Worm (Caenorhabditis elegans) whole organism, L1 larva: ENCODE results near the gene anoh-2.

ENCODE experiments used
- C04F5.9 ChIP-seq: sonication (generic microtip); optimal IDR thresholded peaks from 2 replicates; lab custom pipeline; 2016; ENCODE audit warnings: missing genetic modification characterization, missing compliant biosample characterization
- C16A3.4 ChIP-seq: fragments of 150-350 bp; optimal IDR thresholded peaks from 2 replicates; lab custom pipeline; 2014; ENCODE audit warnings: missing biosample characterization, missing genetic modification characterization
- C34B4.2 ChIP-seq: sonication (generic microtip); optimal IDR thresholded peaks from 2 replicates; lab custom pipeline; 2017; ENCODE audit warnings: mild to moderate bottlenecking, missing genetic modification characterization, missing compliant biosample characterization
- aha-1 ChIP-seq: fragments of 150-350 bp; optimal IDR thresholded peaks from 2 replicates; lab custom pipeline; 2014; ENCODE audit warnings: missing biosample characterization, missing genetic modification characterization
- aly-2 ChIP-seq: fragments of 150-350 bp; optimal IDR thresholded peaks from 2 replicates; lab custom pipeline; 2014; ENCODE audit warnings: missing biosample characterization, missing genetic modification characterization
- ceh-63 ChIP-seq: fragments of 200-800 bp; sonication (Bioruptor generic); optimal IDR thresholded peaks from 2 replicates; lab custom pipeline; 2018; ENCODE audit warnings: mild to moderate bottlenecking, missing genetic modification characterization, missing compliant biosample characterization
- ceh-90 ChIP-seq: sonication (generic microtip); optimal IDR thresholded peaks from 2 replicates; lab custom pipeline; 2016; ENCODE audit warnings: missing genetic modification characterization, missing compliant biosample characterization
- efl-1 ChIP-seq, 4 experiments: fragments of 150-350 bp; optimal IDR thresholded peaks in 3 of 4; peaks in 1 of 4; 1 replicate in 1 of 4; 2 replicates in 3 of 4; lab custom pipeline; 2014; ENCODE audit warnings: missing biosample characterization in 2 of 4, missing genetic modification characterization in 2 of 4, missing genetic modification reagents in 2 of 4
- egl-13 ChIP-seq: sonication (generic microtip); optimal IDR thresholded peaks from 2 replicates; lab custom pipeline; 2016; ENCODE audit warnings: missing genotype, missing genetic modification reagents, missing genetic modification characterization, missing compliant biosample characterization
- elt-3 ChIP-seq, 6 experiments: fragments of 150-350 bp in 1 of 6; sonication (generic microtip); optimal IDR thresholded peaks; 2 replicates each; lab custom pipeline; 2017 to 2018; ENCODE audit warnings: missing biosample characterization in 6 of 6, missing genetic modification characterization in 6 of 6, inconsistent platforms in 1 of 6
- fkh-4 ChIP-seq: sonication (generic microtip); optimal IDR thresholded peaks from 2 replicates; lab custom pipeline; 2016; ENCODE audit warnings: missing compliant biosample characterization, missing genetic modification characterization, borderline replicate concordance
- grh-1 ChIP-seq: fragments of 200-800 bp; sonication (Bioruptor generic); IDR thresholded peaks from 2 replicates; pipeline ENCODE4 v1.3.6; 2022; ENCODE audit warnings: missing genetic modification reagents, missing genetic modification characterization, missing compliant biosample characterization
- irx-1 ChIP-seq: sonication (generic microtip); optimal IDR thresholded peaks from 2 replicates; lab custom pipeline; 2016; ENCODE audit warnings: missing genetic modification characterization, missing compliant biosample characterization
- jun-1 ChIP-seq: fragments of 150-350 bp; optimal IDR thresholded peaks from 2 replicates; lab custom pipeline; 2014; ENCODE audit warnings: missing biosample characterization, missing genetic modification reagents, missing genetic modification characterization
- lin-14 ChIP-seq: fragments of 200-800 bp; sonication (Bioruptor generic); optimal IDR thresholded peaks from 2 replicates; lab custom pipeline; 2018; ENCODE audit warnings: mild to moderate bottlenecking, missing genetic modification characterization, moderate library complexity, missing compliant biosample characterization
- lin-15B ChIP-seq: fragments of 150-350 bp; sonication (generic microtip); optimal IDR thresholded peaks from 3 replicates; lab custom pipeline; 2014; ENCODE audit warnings: missing biosample characterization, missing genetic modification characterization
- lin-39 ChIP-seq: fragments of 150-350 bp; optimal IDR thresholded peaks from 2 replicates; lab custom pipeline; 2014; ENCODE audit warnings: missing biosample characterization, missing genetic modification reagents, missing genetic modification characterization
- lir-3 ChIP-seq: sonication (generic microtip); optimal IDR thresholded peaks from 2 replicates; lab custom pipeline; 2016; ENCODE audit warnings: mild to moderate bottlenecking, missing genetic modification characterization, moderate library complexity, missing compliant biosample characterization; ENCODE audit not compliant: poor library complexity
- lsy-2 ChIP-seq, 2 experiments: fragments of 150-350 bp; optimal IDR thresholded peaks; 2 replicates each; lab custom pipeline; 2014; ENCODE audit warnings: missing biosample characterization in 2 of 2, missing genetic modification characterization in 2 of 2
- mab-9 ChIP-seq: fragments of 200-800 bp; sonication (Bioruptor generic); IDR thresholded peaks from 2 replicates; pipeline ENCODE4 v1.3.6; 2022; ENCODE audit warnings: missing genetic modification reagents, missing genetic modification characterization, missing compliant biosample characterization
- mdl-1 ChIP-seq, 2 experiments: fragments of 150-350 bp; optimal IDR thresholded peaks; 2 replicates each; lab custom pipeline; 2014 to 2017; ENCODE audit warnings: missing biosample characterization in 2 of 2, missing genetic modification characterization in 2 of 2, inconsistent platforms in 1 of 2
- mef-2 ChIP-seq: fragments of 150-350 bp; optimal IDR thresholded peaks from 2 replicates; lab custom pipeline; 2014; ENCODE audit warnings: missing biosample characterization, missing genetic modification characterization
- mep-1 ChIP-seq: fragments of 150-350 bp; optimal IDR thresholded peaks from 2 replicates; lab custom pipeline; 2014; ENCODE audit warnings: missing biosample characterization, missing genetic modification characterization
- nhr-11 ChIP-seq: fragments of 150-350 bp; optimal IDR thresholded peaks from 2 replicates; lab custom pipeline; 2014; ENCODE audit warnings: missing biosample characterization, missing genetic modification characterization
- nhr-20 ChIP-seq: sonication (generic microtip); optimal IDR thresholded peaks from 2 replicates; lab custom pipeline; 2016; ENCODE audit warnings: mild to moderate bottlenecking, missing genetic modification characterization, missing compliant biosample characterization
- nhr-28 ChIP-seq: fragments of 150-350 bp; optimal IDR thresholded peaks from 2 replicates; lab custom pipeline; 2014; ENCODE audit warnings: missing biosample characterization, missing genetic modification characterization
- nhr-85 ChIP-seq: sonication (generic microtip); peaks from one replicate; lab custom pipeline; 2016; ENCODE audit warnings: missing genetic modification characterization, inconsistent platforms, missing compliant biosample characterization
- nhr-90 ChIP-seq: sonication (generic microtip); optimal IDR thresholded peaks from 2 replicates; lab custom pipeline; 2016; ENCODE audit warnings: mild to moderate bottlenecking, missing genetic modification characterization, missing compliant biosample characterization; ENCODE audit not compliant: poor library complexity
- pag-3 ChIP-seq: sonication (generic microtip); optimal IDR thresholded peaks from 2 replicates; lab custom pipeline; 2017; ENCODE audit warnings: missing genetic modification characterization, mild to moderate bottlenecking, missing compliant biosample characterization, antibody characterized with exemption, borderline replicate concordance; ENCODE audit not compliant: insufficient read depth
- rnt-1 ChIP-seq: sonication (generic microtip); optimal IDR thresholded peaks from 2 replicates; lab custom pipeline; 2016; ENCODE audit warnings: mild to moderate bottlenecking, missing genetic modification characterization, moderate library complexity, missing compliant biosample characterization
- snu-23 ChIP-seq: sonication (generic microtip); optimal IDR thresholded peaks from 2 replicates; lab custom pipeline; 2016; ENCODE audit warnings: missing genetic modification characterization, missing compliant biosample characterization
- sptf-1 ChIP-seq: fragments of 150-350 bp; optimal IDR thresholded peaks from 2 replicates; lab custom pipeline; 2014; ENCODE audit warnings: missing biosample characterization, missing genetic modification characterization
- swsn-7 ChIP-seq: sonication (generic microtip); optimal IDR thresholded peaks from 2 replicates; lab custom pipeline; 2016; ENCODE audit warnings: missing genetic modification characterization, missing compliant biosample characterization
- tbx-2 ChIP-seq: sonication (generic microtip); optimal IDR thresholded peaks from 2 replicates; lab custom pipeline; 2016; ENCODE audit warnings: missing genetic modification characterization, missing compliant biosample characterization
- unc-130 ChIP-seq: fragments of 150-350 bp; optimal IDR thresholded peaks from 2 replicates; lab custom pipeline; 2017; ENCODE audit warnings: missing biosample characterization, missing genetic modification characterization, inconsistent platforms
- unc-30 ChIP-seq: sonication (generic microtip); optimal IDR thresholded peaks from 2 replicates; lab custom pipeline; 2017; ENCODE audit warnings: missing biosample characterization, missing genetic modification characterization
- unc-86 ChIP-seq: sonication (generic microtip); optimal IDR thresholded peaks from 2 replicates; lab custom pipeline; 2016; ENCODE audit warnings: missing genetic modification characterization, missing compliant biosample characterization
- vab-15 ChIP-seq: sonication (generic microtip); optimal IDR thresholded peaks from 2 replicates; lab custom pipeline; 2017; ENCODE audit warnings: missing genotype, mild to moderate bottlenecking, missing genetic modification characterization, missing compliant biosample characterization
- xbp-1 ChIP-seq: sonication (generic microtip); optimal IDR thresholded peaks from 2 replicates; lab custom pipeline; 2016; ENCODE audit warnings: missing genetic modification characterization, missing compliant biosample characterization
- ztf-11 ChIP-seq, 2 experiments: sonication (generic microtip); optimal IDR thresholded peaks; 2 replicates each; lab custom pipeline; 2016 to 2017; ENCODE audit warnings: missing genetic modification characterization in 2 of 2, missing biosample characterization in 1 of 2, missing compliant biosample characterization in 1 of 2
- ztf-4 ChIP-seq: fragments of 150-350 bp; optimal IDR thresholded peaks from 2 replicates; lab custom pipeline; 2014; ENCODE audit warnings: missing biosample characterization, missing genetic modification characterization

Gene anoh-2

ce11 chrIV:14675789-14676188 lies 17.7 kb downstream of the anoh-2 start (continued):
- TF ChIP-seq ztf-4 (tag; lab: Kevin White, UChicago) (no peak), tbx-2 (tag; lab: Kevin White, UChicago) (peak; percentile 3), jun-1 (tag; lab: Kevin White, UChicago) (no peak), pag-3 (no peak), mab-9 (GFP tag; lab: Robert Waterston, UW) (no peak), unc-130 (no peak), ceh-90 (tag; lab: Kevin White, UChicago) (no peak), sptf-1 (tag; lab: Kevin White, UChicago) (no peak), lin-15B (tag; lab: Kevin White, UChicago) (no peak), unc-30 (no peak), mep-1 (tag; lab: Kevin White, UChicago) (peak; percentile 77), lin-39 (tag; lab: Kevin White, UChicago) (no peak), C04F5.9 (tag; lab: Kevin White, UChicago) (no peak), nhr-20 (tag; lab: Kevin White, UChicago) (peak; percentile 55), aly-2 (tag; lab: Kevin White, UChicago) (no peak), aha-1 (tag; lab: Kevin White, UChicago) (no peak), nhr-85 (tag; lab: Kevin White, UChicago) (peak; percentile 95), rnt-1 (no peak), nhr-11 (no peak), unc-86 (tag; lab: Kevin White, UChicago) (no peak), xbp-1 (tag; lab: Kevin White, UChicago) (peak; percentile 14), elt-3 (tag; optimal IDR thresholded peaks at IDR 0.05; lab: Kevin White, UChicago) (peak in 1 of 6 experiments; percentile 45), mef-2 (no peak), ceh-63 (no peak), snu-23 (GFP tag; lab: Kevin White, UChicago) (peak; percentile 75), fkh-4 (tag; lab: Kevin White, UChicago) (no peak), mdl-1 (tag; optimal IDR thresholded peaks at IDR 0.05; lab: Kevin White, UChicago) (no peak), C34B4.2 (tag; lab: Kevin White, UChicago) (no peak), grh-1 (0 out of 2 replicates have a peak, but pooled peaks have one; percentile 38), lir-3 (tag; lab: Kevin White, UChicago) (no peak), egl-13 (tag; lab: Kevin White, UChicago) (no peak), lin-14 (GFP tag; lab: Kevin White, UChicago) (no peak), ztf-11 (tag; optimal IDR thresholded peaks at IDR 0.05; lab: Kevin White, UChicago) (no peak), irx-1 (tag; lab: Kevin White, UChicago) (no peak), nhr-90 (peak; percentile 30), lsy-2 (tag; optimal IDR thresholded peaks at IDR 0.05; lab: Kevin White, UChicago) (peak; percentile 20 to 44), nhr-28 (no peak), swsn-7 (tag; lab: Kevin White, UChicago) (no peak), efl-1 (optimal IDR thresholded peaks at IDR 0.05; lab: Kevin White, UChicago) (peak in 1 of 2 experiments; percentile 26), efl-1 (GFP tag; optimal IDR thresholded peaks at IDR 0.05 in 1 of 2; lab: Kevin White, UChicago) (peak in 1 of 2 experiments; percentile 63), C16A3.4 (tag; lab: Kevin White, UChicago) (no peak)

ce11 chrIV:14677095-14677633 lies 19.1 kb downstream of the anoh-2 start, which contains the start of gene Y57G11C.31:
Gene Y57G11C.31, plus strand, starts transcription at chrIV:14677370.
- peak; percentile 66 for TF ChIP-seq nhr-85 (tag; lab: Kevin White, UChicago)
- TF ChIP-seq elt-3 (tag; optimal IDR thresholded peaks at IDR 0.05; lab: Kevin White, UChicago): peak in 2 of 6 experiments; percentile 14 to 44
- TF ChIP-seq vab-15: no peak
- no peak for TF ChIP-seq efl-1 (optimal IDR thresholded peaks at IDR 0.05; lab: Kevin White, UChicago)
- TF ChIP-seq efl-1 (GFP tag; optimal IDR thresholded peaks at IDR 0.05 in 1 of 2; lab: Kevin White, UChicago): peak in 1 of 2 experiments; percentile 86
